Worm (Caenorhabditis elegans) whole organism, midembryonic: ENCODE results near the gene F45D3.4.

Experiments used
- T22C8.4 ChIP-seq: fragments of 200-800 bp; sonication (Bioruptor generic); IDR thresholded peaks from 2 replicates; pipeline ENCODE4 v1.3.6; 2022; ENCODE audit warnings: missing genetic modification characterization, missing compliant biosample characterization
- cog-1 ChIP-seq: sonication (generic microtip); optimal IDR thresholded peaks from 2 replicates; lab custom pipeline; 2016; ENCODE audit warnings: missing genetic modification characterization, missing compliant biosample characterization
- flt-1 ChIP-seq: fragments of 200-800 bp; sonication (Bioruptor generic); IDR thresholded peaks from 2 replicates; pipeline ENCODE4 v1.3.6; 2022; ENCODE audit warnings: missing genetic modification characterization, missing compliant biosample characterization
- klf-2 ChIP-seq: fragments of 200-800 bp; sonication (Bioruptor generic); conservative IDR thresholded peaks from 2 replicates; pipeline ENCODE4 v1.3.6; 2022; ENCODE audit warnings: missing genetic modification reagents, missing genetic modification characterization, missing compliant biosample characterization
- med-1 ChIP-seq: sonication (generic microtip); optimal IDR thresholded peaks from 2 replicates; lab custom pipeline; 2017; ENCODE audit warnings: missing genetic modification characterization, mild to moderate bottlenecking, missing compliant biosample characterization, antibody characterized with exemption, missing genetic modification reagents; ENCODE audit not compliant: insufficient read depth
- ref-1 ChIP-seq: fragments of 200-800 bp; sonication (Bioruptor generic); conservative IDR thresholded peaks from 2 replicates; pipeline ENCODE4 v1.3.6; 2022; ENCODE audit warnings: missing genetic modification reagents, missing genetic modification characterization, missing compliant biosample characterization
- tab-1 ChIP-seq: fragments of 200-800 bp; sonication (Bioruptor generic); IDR thresholded peaks from 2 replicates; pipeline ENCODE4 v1.3.6; 2022; ENCODE audit warnings: missing genetic modification characterization, missing compliant biosample characterization
- ztf-23 ChIP-seq: fragments of 200-800 bp; sonication (Bioruptor generic); IDR thresholded peaks from 2 replicates; pipeline ENCODE4 v1.3.6; 2022; ENCODE audit warnings: missing genetic modification reagents, missing genetic modification characterization, missing compliant biosample characterization
- ztf-29 ChIP-seq: fragments of 200-800 bp; sonication (Bioruptor generic); IDR thresholded peaks from 2 replicates; pipeline ENCODE4 v1.3.6; 2022; ENCODE audit warnings: missing genetic modification reagents, missing genetic modification characterization, missing compliant biosample characterization

F45D3.4 gene

DNA sequence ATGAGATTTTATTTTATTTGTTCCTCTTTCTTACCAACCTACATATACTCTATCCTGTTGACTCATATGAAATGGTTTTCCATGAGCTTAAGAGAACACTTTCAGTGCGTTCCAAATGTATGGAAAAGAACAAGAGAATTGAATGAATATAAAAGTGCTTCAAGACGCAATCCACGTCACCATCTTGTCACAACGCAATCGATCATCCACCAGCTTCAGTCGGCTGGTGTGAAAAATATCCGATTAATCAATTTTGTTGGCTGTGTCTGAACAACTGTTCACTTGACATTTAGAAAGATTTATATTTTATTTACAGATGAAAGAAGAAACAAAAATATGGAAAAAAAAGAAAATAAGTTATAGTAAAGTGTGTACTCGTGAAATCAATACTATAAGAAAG, 29.6 kb downstream of the F45D3.4 start:
- TF ChIP-seq flt-1 (GFP tag; lab: Robert Waterston, UW) (no peak), tab-1 (GFP tag; lab: Robert Waterston, UW) (no peak), ztf-23 (GFP tag; lab: Robert Waterston, UW) (no peak), klf-2 (GFP tag; lab: Robert Waterston, UW) (no peak), T22C8.4 (GFP tag; lab: Robert Waterston, UW) (no peak), med-1 (GFP tag; lab: Kevin White, UChicago) (no peak), ref-1 (GFP tag; lab: Robert Waterston, UW) (no peak), ztf-29 (GFP tag; lab: Robert Waterston, UW) (no peak), cog-1 (tag; lab: Kevin White, UChicago) (no peak)

- TF ChIP-seq ref-1 (GFP tag; lab: Robert Waterston, UW), result no peak
- TF ChIP-seq med-1 (GFP tag; lab: Kevin White, UChicago), result no peak
- no peak for TF ChIP-seq ztf-23 (GFP tag; lab: Robert Waterston, UW)
- TF ChIP-seq ztf-29 (GFP tag; lab: Robert Waterston, UW), result no peak
- no peak for TF ChIP-seq tab-1 (GFP tag; lab: Robert Waterston, UW)
- TF ChIP-seq klf-2 (GFP tag; lab: Robert Waterston, UW), result no peak
- no peak for TF ChIP-seq cog-1 (tag; lab: Kevin White, UChicago)
- TF ChIP-seq T22C8.4 (GFP tag; lab: Robert Waterston, UW), result no peak
- TF ChIP-seq flt-1 (GFP tag; lab: Robert Waterston, UW), result no peak
Measured at ce11 chrV:12518770-12519169, 34.2 kb downstream of the F45D3.4 start.

- no peak for TF ChIP-seq klf-2 (GFP tag; lab: Robert Waterston, UW)
- no peak for TF ChIP-seq tab-1 (GFP tag; lab: Robert Waterston, UW)
Measured at ce11 chrV:12517757-12518156, 35.2 kb downstream of the F45D3.4 start.

- no peak for TF ChIP-seq T22C8.4 (GFP tag; lab: Robert Waterston, UW)
- TF ChIP-seq klf-2 (GFP tag; lab: Robert Waterston, UW), result no peak
- no peak for TF ChIP-seq cog-1 (tag; lab: Kevin White, UChicago)
- TF ChIP-seq ztf-23 (GFP tag; lab: Robert Waterston, UW), result no peak
- no peak for TF ChIP-seq med-1 (GFP tag; lab: Kevin White, UChicago)
- TF ChIP-seq flt-1 (GFP tag; lab: Robert Waterston, UW), result no peak
- no peak for TF ChIP-seq ref-1 (GFP tag; lab: Robert Waterston, UW)
- no peak for TF ChIP-seq ztf-29 (GFP tag; lab: Robert Waterston, UW)
Measured at ce11 chrV:12517148-12517547, 35.8 kb downstream of the F45D3.4 start, which contains the start of gene cal-1. cal-1 (minus strand) TSS chrV:12517248.

ce11 chrV:12513900-12514299, 39.1 kb downstream of the F45D3.4 start:
- TF ChIP-seq med-1 (GFP tag; lab: Kevin White, UChicago), result no peak
- no peak for TF ChIP-seq ref-1 (GFP tag; lab: Robert Waterston, UW)
- no peak for TF ChIP-seq tab-1 (GFP tag; lab: Robert Waterston, UW)
- TF ChIP-seq ztf-23 (GFP tag; lab: Robert Waterston, UW), result no peak
- TF ChIP-seq T22C8.4 (GFP tag; lab: Robert Waterston, UW), result no peak
- no peak for TF ChIP-seq ztf-29 (GFP tag; lab: Robert Waterston, UW)
- no peak for TF ChIP-seq klf-2 (GFP tag; lab: Robert Waterston, UW)
- no peak for TF ChIP-seq cog-1 (tag; lab: Kevin White, UChicago)
- TF ChIP-seq flt-1 (GFP tag; lab: Robert Waterston, UW), result no peak

DNA sequence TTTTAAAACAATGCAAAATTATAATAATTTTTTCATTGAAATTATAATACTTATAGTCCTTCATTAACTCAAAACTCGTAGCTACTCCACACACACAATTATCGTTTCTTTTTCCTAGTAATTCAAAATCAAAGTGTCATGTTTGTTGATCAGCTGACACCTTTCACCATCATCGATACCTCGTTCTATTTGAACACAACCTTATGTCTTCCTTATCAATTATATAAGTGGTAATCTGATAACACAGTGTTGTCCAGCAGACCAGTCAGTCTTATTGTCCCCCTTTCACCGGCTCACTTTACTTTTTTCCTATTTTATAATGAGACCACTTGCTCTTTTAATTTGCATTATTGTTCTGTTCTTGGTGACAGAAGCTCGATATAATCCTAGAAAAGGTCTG, 40.2 kb downstream of the F45D3.4 start, which contains the start of the genes T28H10.2 and lgmn-1:
Gene T28H10.2 (minus strand): TSS at position 177 of the 400 bp plus-strand sequence.
Gene lgmn-1 (plus strand): TSS at position 284 of the 400 bp plus-strand sequence.
- TF ChIP-seq med-1 (GFP tag; lab: Kevin White, UChicago) (no peak), flt-1 (GFP tag; lab: Robert Waterston, UW) (no peak)

DNA sequence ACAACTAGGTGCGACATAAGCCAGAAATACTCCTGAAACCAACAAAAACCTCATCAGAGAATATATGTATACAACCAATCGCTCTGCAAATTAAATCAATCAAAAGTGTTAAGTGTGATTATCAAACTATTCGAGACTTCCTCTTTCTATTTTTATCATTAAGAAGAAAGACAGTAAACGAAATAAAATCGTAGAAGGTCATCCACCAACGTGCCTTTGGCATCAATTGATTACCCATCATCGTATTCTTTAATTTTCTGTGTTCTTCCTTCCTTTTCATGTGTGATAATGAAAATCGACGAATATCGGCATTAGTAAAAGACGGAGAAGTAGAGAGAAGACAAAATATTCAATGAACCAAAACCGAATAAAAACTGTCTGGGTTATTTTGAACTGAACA, 41.0 kb downstream of the F45D3.4 start:
- TF ChIP-seq ztf-29 (GFP tag; lab: Robert Waterston, UW), result no peak
- TF ChIP-seq ref-1 (GFP tag; lab: Robert Waterston, UW), result no peak
- no peak for TF ChIP-seq tab-1 (GFP tag; lab: Robert Waterston, UW)
- no peak for TF ChIP-seq cog-1 (tag; lab: Kevin White, UChicago)
- TF ChIP-seq klf-2 (GFP tag; lab: Robert Waterston, UW), result no peak
- TF ChIP-seq T22C8.4 (GFP tag; lab: Robert Waterston, UW), result no peak
- TF ChIP-seq med-1 (GFP tag; lab: Kevin White, UChicago), result no peak
- no peak for TF ChIP-seq flt-1 (GFP tag; lab: Robert Waterston, UW)
- TF ChIP-seq ztf-23 (GFP tag; lab: Robert Waterston, UW), result no peak

DNA sequence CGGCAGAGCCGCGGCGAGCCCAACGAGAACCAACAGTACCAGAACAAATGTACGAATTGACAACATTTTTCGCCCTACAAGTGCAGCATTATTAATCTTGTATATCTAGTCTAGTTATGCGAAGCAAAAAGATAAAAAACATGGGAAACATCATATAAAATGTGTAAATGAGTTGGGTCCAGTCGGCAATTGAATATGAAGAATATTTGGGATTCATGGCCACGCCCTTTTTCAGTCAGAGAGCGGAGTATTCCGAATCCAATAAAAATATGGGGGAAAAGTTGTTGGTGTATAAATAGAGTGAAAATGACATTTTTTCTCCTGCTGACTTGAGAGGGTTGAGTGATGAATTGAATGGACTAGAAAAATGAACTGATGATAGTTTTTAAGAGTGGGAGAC, 46.8 kb downstream of the F45D3.4 start, which contains the start of gene nlp-46:
Gene nlp-46 (minus strand): TSS at position 101 of the 400 bp plus-strand sequence.
- TF ChIP-seq med-1 (GFP tag; lab: Kevin White, UChicago), result no peak
- no peak for TF ChIP-seq T22C8.4 (GFP tag; lab: Robert Waterston, UW)
- no peak for TF ChIP-seq tab-1 (GFP tag; lab: Robert Waterston, UW)
- TF ChIP-seq cog-1 (tag; lab: Kevin White, UChicago), result no peak

DNA sequence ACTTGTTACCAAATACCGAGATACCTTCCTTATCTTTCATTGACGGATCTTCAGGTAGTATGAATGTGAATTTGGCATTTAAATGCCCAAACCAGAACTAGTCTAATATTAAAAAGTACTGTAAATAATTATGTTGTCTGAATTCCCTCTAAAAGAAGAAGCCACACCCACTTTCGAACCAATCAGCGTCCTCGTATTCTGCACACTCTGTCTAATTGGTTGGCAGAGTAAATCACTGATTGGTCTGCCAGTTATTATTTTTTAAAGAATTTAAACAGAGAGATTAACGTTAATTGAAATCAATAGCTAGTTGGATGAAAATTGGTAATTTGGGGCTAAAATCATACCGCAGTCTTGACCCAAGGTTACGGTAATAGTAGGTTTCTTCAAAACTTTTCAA, 47.3 kb downstream of the F45D3.4 start:
- TF ChIP-seq med-1 (GFP tag; lab: Kevin White, UChicago) (no peak), flt-1 (GFP tag; lab: Robert Waterston, UW) (no peak), tab-1 (GFP tag; lab: Robert Waterston, UW) (no peak), ref-1 (GFP tag; lab: Robert Waterston, UW) (no peak), ztf-23 (GFP tag; lab: Robert Waterston, UW) (no peak), klf-2 (GFP tag; lab: Robert Waterston, UW) (no peak), T22C8.4 (GFP tag; lab: Robert Waterston, UW) (no peak), ztf-29 (GFP tag; lab: Robert Waterston, UW) (no peak), cog-1 (tag; lab: Kevin White, UChicago) (no peak)
